Fruit fly (Drosophila melanogaster) Kc167 (cell line): ENCODE measurements around the gene CG34163.

ENCODE experiments used
- Myc ChIP-seq: fragments of >200 bp; optimal IDR thresholded peaks from 2 replicates; lab custom pipeline; 2017; ENCODE audit warnings: missing external identifiers
- Sin3A ChIP-seq: fragments of >200 bp; optimal IDR thresholded peaks from 2 replicates; lab custom pipeline; 2018; ENCODE audit warnings: missing external identifiers
- h ChIP-seq: fragments of >200 bp; optimal IDR thresholded peaks from 3 replicates; lab custom pipeline; 2018; ENCODE audit warnings: missing external identifiers
- insv ChIP-seq: fragments of >200 bp; optimal IDR thresholded peaks from 3 replicates; lab custom pipeline; 2018; ENCODE audit warnings: missing external identifiers
- psq ChIP-seq: fragments of >200 bp; optimal IDR thresholded peaks from 2 replicates; lab custom pipeline; 2017; ENCODE audit warnings: missing external identifiers
- ttk ChIP-seq: sonication (Bioruptor generic); optimal IDR thresholded peaks from 2 replicates; lab custom pipeline; 2017; ENCODE audit warnings: missing external identifiers

dm6 chr2L:11958729-11959128, 29.3 kb upstream of the CG34163 start:
- TF ChIP-seq Sin3A (lab: Kevin White, UChicago) (no peak), h (no peak), psq (no peak), Myc (lab: Kevin White, UChicago) (no peak), insv (lab: Kevin White, UChicago) (no peak), ttk (lab: Kevin White, UChicago) (no peak)
